Worm (Caenorhabditis elegans) whole organism, midembryonic: ENCODE data around the gene egl-18.

Source experiments
- T22C8.4 ChIP-seq: fragments of 200-800 bp; sonication (Bioruptor generic); IDR thresholded peaks from 2 replicates; pipeline ENCODE4 v1.3.6; 2022; ENCODE audit warnings: missing genetic modification characterization, missing compliant biosample characterization
- cog-1 ChIP-seq: sonication (generic microtip); optimal IDR thresholded peaks from 2 replicates; lab custom pipeline; 2016; ENCODE audit warnings: missing genetic modification characterization, missing compliant biosample characterization
- flt-1 ChIP-seq: fragments of 200-800 bp; sonication (Bioruptor generic); IDR thresholded peaks from 2 replicates; pipeline ENCODE4 v1.3.6; 2022; ENCODE audit warnings: missing genetic modification characterization, missing compliant biosample characterization
- med-1 ChIP-seq: sonication (generic microtip); optimal IDR thresholded peaks from 2 replicates; lab custom pipeline; 2017; ENCODE audit warnings: missing genetic modification characterization, mild to moderate bottlenecking, missing compliant biosample characterization, antibody characterized with exemption, missing genetic modification reagents; ENCODE audit not compliant: insufficient read depth
- ref-1 ChIP-seq: fragments of 200-800 bp; sonication (Bioruptor generic); conservative IDR thresholded peaks from 2 replicates; pipeline ENCODE4 v1.3.6; 2022; ENCODE audit warnings: missing genetic modification reagents, missing genetic modification characterization, missing compliant biosample characterization
- ztf-23 ChIP-seq: fragments of 200-800 bp; sonication (Bioruptor generic); IDR thresholded peaks from 2 replicates; pipeline ENCODE4 v1.3.6; 2022; ENCODE audit warnings: missing genetic modification reagents, missing genetic modification characterization, missing compliant biosample characterization
- ztf-29 ChIP-seq: fragments of 200-800 bp; sonication (Bioruptor generic); IDR thresholded peaks from 2 replicates; pipeline ENCODE4 v1.3.6; 2022; ENCODE audit warnings: missing genetic modification reagents, missing genetic modification characterization, missing compliant biosample characterization

DNA sequence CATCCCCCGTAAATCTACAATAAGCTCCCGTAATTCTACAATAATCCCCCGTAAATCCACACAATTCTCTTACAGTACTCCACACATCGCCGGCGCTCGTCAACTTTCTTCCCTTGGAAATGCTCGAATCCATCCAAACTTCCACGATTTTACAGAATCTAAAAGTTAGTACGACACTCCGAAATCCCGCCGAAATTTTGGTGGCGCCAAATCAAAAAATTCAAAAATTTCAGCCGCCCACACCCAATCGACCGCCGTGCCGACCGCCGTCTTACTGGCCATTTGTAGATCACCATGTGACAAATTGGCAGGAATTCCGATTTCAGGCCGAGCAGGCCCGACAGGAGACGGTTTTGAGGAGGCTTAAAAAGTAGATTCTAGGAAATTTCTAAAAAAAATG lies 50.2 kb downstream of the egl-18 start:
- TF ChIP-seq ref-1 (GFP tag; lab: Robert Waterston, UW) (no peak), T22C8.4 (GFP tag; lab: Robert Waterston, UW) (no peak), cog-1 (no peak), med-1 (GFP tag; lab: Kevin White, UChicago) (no peak), ztf-29 (GFP tag; lab: Robert Waterston, UW) (no peak), ztf-23 (GFP tag; lab: Robert Waterston, UW) (no peak), flt-1 (GFP tag; lab: Robert Waterston, UW) (no peak)
